Fruit fly (Drosophila melanogaster) whole organism, pupa: ENCODE results near the gene emei.

Experiments
- CG10348 ChIP-seq: fragments of 200-800 bp; sonication (Bioruptor generic); IDR thresholded peaks from 2 replicates; pipeline ENCODE4 v1.3.6; 2022; ENCODE audit warnings: missing biosample characterization, missing genetic modification characterization
- CG12605 ChIP-seq: fragments of 200-800 bp; sonication (Bioruptor generic); IDR thresholded peaks from 2 replicates; pipeline ENCODE4 v1.3.6; 2022; ENCODE audit warnings: missing biosample characterization, missing genetic modification characterization
- CG14655 ChIP-seq: fragments of 200-800 bp; sonication (Bioruptor generic); optimal IDR thresholded peaks from 3 replicates; lab custom pipeline; 2017; ENCODE audit warnings: mild to moderate bottlenecking, missing biosample characterization, missing genetic modification reagents, missing genetic modification characterization
- CG15710 ChIP-seq: fragments of 200-800 bp; sonication (Bioruptor generic); optimal IDR thresholded peaks from 2 replicates; lab custom pipeline; 2018; ENCODE audit warnings: missing biosample characterization, mild to moderate bottlenecking, missing genetic modification characterization, moderate library complexity
- D1 ChIP-seq: fragments of 200-800 bp; sonication (Bioruptor generic); optimal IDR thresholded peaks from 2 replicates; lab custom pipeline; 2018; ENCODE audit warnings: missing biosample characterization, mild to moderate bottlenecking, missing genetic modification characterization, moderate library complexity
- EcR ChIP-seq: fragments of 200-800 bp; sonication (Bioruptor generic); optimal IDR thresholded peaks from 3 replicates; lab custom pipeline; 2019; ENCODE audit warnings: missing biosample characterization, missing genetic modification characterization, mild to moderate bottlenecking, moderate library complexity, missing genetic modification reagents
- Ets98B ChIP-seq: fragments of 200-800 bp; sonication (Bioruptor generic); IDR thresholded peaks from 2 replicates; pipeline ENCODE4 v1.3.6; 2022; ENCODE audit warnings: missing biosample characterization, missing genetic modification characterization

- TF ChIP-seq CG14655, result no peak
- no peak for TF ChIP-seq D1 (tag; lab: Kevin White, UChicago)
- no peak for TF ChIP-seq EcR (GFP tag; lab: Kevin White, UChicago)
- TF ChIP-seq Ets98B (GFP tag; lab: Robert Waterston, UW), result no peak
- TF ChIP-seq CG15710 (tag; lab: Kevin White, UChicago), result no peak
- TF ChIP-seq CG12605 (GFP tag; lab: Robert Waterston, UW), result no peak
- TF ChIP-seq CG10348 (GFP tag; lab: Robert Waterston, UW), result no peak
Observed at dm6 chr3L:11092610-11092961, 16.9 kb upstream of the emei start.
